Worm (Caenorhabditis elegans): ENCODE measurements around the gene hyls-1.

hyls-1 gene

ce11 chrV:7199932-7200331, 37.2 kb upstream of the hyls-1 start, which contains the start of gene F09G2.1:
TSS of gene F09G2.1 (plus strand) at chrV:7200232.
- TF ChIP-seq dmd-4 (tag; optimal IDR thresholded peaks at IDR 0.05) (no peak), nhr-10 (tag; optimal IDR thresholded peaks at IDR 0.05) (no peak), crh-2 (tag; optimal IDR thresholded peaks at IDR 0.05) (no peak), nhr-12 (tag; optimal IDR thresholded peaks at IDR 0.05) (no peak)

ce11 chrV:7201353-7201752, 35.8 kb upstream of the hyls-1 start:
- TF ChIP-seq ztf-1 (GFP tag; conservative IDR thresholded peaks at IDR 0.05) (no peak), aly-2 (tag; optimal IDR thresholded peaks at IDR 0.05) (no peak), nhr-77 (tag; optimal IDR thresholded peaks at IDR 0.05) (no peak), nhr-23 (tag; optimal IDR thresholded peaks at IDR 0.05) (no peak), egl-27 (tag; optimal IDR thresholded peaks at IDR 0.05) (no peak), sem-4 (tag; optimal IDR thresholded peaks at IDR 0.05) (no peak), sma-3 (GFP tag; optimal IDR thresholded peaks at IDR 0.05) (no peak), lsy-2 (tag; optimal IDR thresholded peaks at IDR 0.05) (no peak), mdl-1 (tag; optimal IDR thresholded peaks at IDR 0.05) (no peak), elt-1 (tag; optimal IDR thresholded peaks at IDR 0.05) (no peak), nhr-11 (tag; optimal IDR thresholded peaks at IDR 0.05) (no peak), skn-1 (tag; optimal IDR thresholded peaks at IDR 0.05) (no peak), unc-62 (GFP tag; optimal IDR thresholded peaks at IDR 0.05) (no peak), dmd-4 (tag; optimal IDR thresholded peaks at IDR 0.05) (no peak), lin-13 (GFP tag; optimal IDR thresholded peaks at IDR 0.05) (no peak), ceh-82 (tag; optimal IDR thresholded peaks at IDR 0.05) (no peak), ZK546.5 (tag; optimal IDR thresholded peaks at IDR 0.05) (no peak), nhr-12 (tag; optimal IDR thresholded peaks at IDR 0.05) (no peak), mab-5 (tag; optimal IDR thresholded peaks at IDR 0.05) (no peak), nhr-25 (tag; optimal IDR thresholded peaks at IDR 0.05) (no peak)

- TF ChIP-seq elt-3 (tag; optimal IDR thresholded peaks at IDR 0.05) (no peak), fos-1 (tag; optimal IDR thresholded peaks at IDR 0.05) (no peak), ztf-4 (tag; optimal IDR thresholded peaks at IDR 0.05) (no peak), ceh-16 (tag; optimal IDR thresholded peaks at IDR 0.05) (no peak), mdl-1 (tag; optimal IDR thresholded peaks at IDR 0.05) (no peak), lin-39 (tag; optimal IDR thresholded peaks at IDR 0.05) (no peak), sem-4 (tag; optimal IDR thresholded peaks at IDR 0.05) (no peak), peb-1 (tag; optimal IDR thresholded peaks at IDR 0.05) (no peak), Y55F3AM.14 (GFP tag; optimal IDR thresholded peaks at IDR 0.05) (no peak)
Measured at ce11 chrV:7209001-7209400, 28.2 kb upstream of the hyls-1 start.

ce11 chrV:7214802-7215201, 22.4 kb upstream of the hyls-1 start, which contains the start of gene soap-1:
TSS of gene soap-1 (minus strand) at chrV:7214902.
- TF ChIP-seq mdl-1 (tag; optimal IDR thresholded peaks at IDR 0.05) (no peak), fos-1 (tag; optimal IDR thresholded peaks at IDR 0.05) (no peak), nhr-237 (tag; optimal IDR thresholded peaks at IDR 0.05) (no peak), nhr-6 (tag; optimal IDR thresholded peaks at IDR 0.05) (no peak), lin-11 (tag; optimal IDR thresholded peaks at IDR 0.05) (no peak), nhr-25 (tag; optimal IDR thresholded peaks at IDR 0.05) (no peak), nhr-11 (tag; optimal IDR thresholded peaks at IDR 0.05) (no peak), nhr-12 (tag; optimal IDR thresholded peaks at IDR 0.05) (no peak), unc-39 (tag; optimal IDR thresholded peaks at IDR 0.05) (no peak), ztf-4 (tag; optimal IDR thresholded peaks at IDR 0.05) (no peak), nhr-23 (tag; optimal IDR thresholded peaks at IDR 0.05) (no peak), elt-3 (tag; optimal IDR thresholded peaks at IDR 0.05) (no peak)

- no peak for TF ChIP-seq sma-3 (GFP tag; optimal IDR thresholded peaks at IDR 0.05)
- peak; percentile 12 for TF ChIP-seq C34F6.9 (tag; optimal IDR thresholded peaks at IDR 0.05)
- no peak for TF ChIP-seq nhr-21 (tag; optimal IDR thresholded peaks at IDR 0.05)
- peak; percentile 47 for TF ChIP-seq unc-55 (GFP tag; optimal IDR thresholded peaks at IDR 0.05)
- TF ChIP-seq lsy-2 (tag; optimal IDR thresholded peaks at IDR 0.05) = peak in 1 of 2 experiments; percentile 3
Measured at ce11 chrV:7216016-7216415, 21.2 kb upstream of the hyls-1 start.
